Worm (Caenorhabditis elegans) whole organism, early embryonic: ENCODE data around the gene dmd-6.

Experiments
- aly-1 ChIP-seq: sonication (generic microtip); optimal IDR thresholded peaks from 2 replicates; lab custom pipeline; 2016; ENCODE audit warnings: missing genetic modification characterization, missing compliant biosample characterization
- ama-1 ChIP-seq: fragments of 150-350 bp; optimal IDR thresholded peaks from 2 replicates; lab custom pipeline; 2014
- ceh-13 ChIP-seq: fragments of 200-800 bp; sonication (Bioruptor generic); optimal IDR thresholded peaks from 2 replicates; lab custom pipeline; 2018; ENCODE audit warnings: mild to moderate bottlenecking, missing genetic modification characterization, missing compliant biosample characterization
- ceh-36 ChIP-seq: sonication (generic microtip); optimal IDR thresholded peaks from 2 replicates; lab custom pipeline; 2016; ENCODE audit warnings: missing genetic modification characterization, inconsistent platforms, missing compliant biosample characterization

DNA sequence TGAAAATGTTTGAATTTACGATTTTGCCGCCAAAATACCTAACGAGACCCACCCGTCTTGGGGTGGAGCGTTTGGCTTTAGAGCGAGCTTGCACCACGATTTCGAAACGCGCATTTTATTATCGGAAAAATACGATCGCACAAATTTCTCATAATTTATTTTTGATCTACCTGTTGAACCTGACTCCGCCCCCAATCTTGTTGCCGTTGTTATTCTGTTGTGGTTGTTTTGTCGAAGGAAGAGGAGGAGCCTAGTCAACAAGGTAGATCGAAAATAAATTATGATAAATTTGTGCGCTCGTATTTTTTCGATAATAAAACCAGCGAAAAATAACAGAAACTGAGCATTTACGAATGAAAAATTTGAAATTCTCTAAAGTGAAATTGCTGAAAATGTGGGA lies 42.5 kb downstream of the dmd-6 start:
- TF ChIP-seq ceh-13 (GFP tag; lab: Kevin White, UChicago) = no peak
- no peak for TF ChIP-seq ama-1 (lab: Kevin White, UChicago)
- no peak for TF ChIP-seq aly-1
- TF ChIP-seq ceh-36 (tag; lab: Kevin White, UChicago) = no peak
